Fruit fly (Drosophila melanogaster): ENCODE measurements around the gene rept.

Gene rept

DNA sequence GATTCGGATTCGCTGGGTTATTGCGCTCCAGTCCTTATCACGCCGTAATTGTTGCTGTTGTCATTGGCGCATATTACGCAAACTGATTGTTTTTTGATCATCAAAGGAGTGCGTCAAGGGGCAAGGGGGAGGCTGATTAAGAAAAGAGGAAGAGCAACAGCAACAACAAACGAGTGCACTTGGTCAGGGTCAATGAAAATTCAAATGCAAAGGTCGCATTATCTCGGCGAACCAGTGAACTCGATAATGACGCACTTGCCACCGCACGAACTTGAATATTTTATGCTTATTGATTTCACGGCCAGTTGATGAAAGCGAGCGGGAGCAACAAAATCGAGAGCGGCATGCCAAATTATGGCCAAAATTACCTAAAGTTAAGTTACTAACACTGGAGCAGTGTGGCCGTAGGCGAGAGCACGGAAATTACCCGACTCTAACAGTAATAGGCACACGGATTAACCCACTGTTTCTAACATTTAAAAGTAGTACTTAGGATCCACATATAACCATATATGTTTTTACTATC is 5.2 kb downstream of the rept start, which contains the start of gene nes (continued):
- TF ChIP-seq CG17328 (GFP tag; IDR thresholded peaks at IDR 0.05): no peak
- TF ChIP-seq sr (GFP tag; IDR thresholded peaks at IDR 0.05): no peak
- no peak for TF ChIP-seq CG17359 (tag; optimal IDR thresholded peaks at IDR 0.05)
- no peak for TF ChIP-seq CG33213 (GFP tag; optimal IDR thresholded peaks at IDR 0.05)
- TF ChIP-seq unc-4 (GFP tag; IDR thresholded peaks at IDR 0.05; ENCODE audit: partially characterized antibody): no peak
- TF ChIP-seq tgo (GFP tag; IDR thresholded peaks at IDR 0.05): 0 out of 3 replicates have a peak, but pooled peaks have one; percentile 29
- TF ChIP-seq CG2889 (GFP tag; IDR thresholded peaks at IDR 0.05): no peak
- no peak for TF ChIP-seq Ravus (GFP tag; IDR thresholded peaks at IDR 0.05)
- TF ChIP-seq Hey (tag; optimal IDR thresholded peaks at IDR 0.05): no peak
- TF ChIP-seq gsb (GFP tag; IDR thresholded peaks at IDR 0.05): no peak
- no peak for TF ChIP-seq CG17186 (GFP tag; optimal IDR thresholded peaks at IDR 0.05)
- no peak for TF ChIP-seq CG7839 (tag; optimal IDR thresholded peaks at IDR 0.05)
- no peak for TF ChIP-seq Hr51 (GFP tag; optimal IDR thresholded peaks at IDR 0.05)
- no peak for TF ChIP-seq NC2β (GFP tag; optimal IDR thresholded peaks at IDR 0.05)
- no peak for TF ChIP-seq Ssrp (tag; optimal IDR thresholded peaks at IDR 0.05)
- no peak for TF ChIP-seq CG34224 (GFP tag; IDR thresholded peaks at IDR 0.05; ENCODE audit: partially characterized antibody)
- TF ChIP-seq Usf (GFP tag; optimal IDR thresholded peaks at IDR 0.05): no peak
- no peak for TF ChIP-seq Nf-YB (GFP tag; optimal IDR thresholded peaks at IDR 0.05)
- no peak for TF ChIP-seq CG11093 (GFP tag; IDR thresholded peaks at IDR 0.05)
- TF ChIP-seq HHEX (GFP tag; optimal IDR thresholded peaks at IDR 0.05): no peak
- peak; percentile 11 for TF ChIP-seq CG12391 (tag; optimal IDR thresholded peaks at IDR 0.05)
- TF ChIP-seq gcm2 (GFP tag; optimal IDR thresholded peaks at IDR 0.05): no peak
- peak; percentile 18 for TF ChIP-seq Abd-B (GFP tag; optimal IDR thresholded peaks at IDR 0.05)
- no peak for TF ChIP-seq CG7556 (GFP tag; optimal IDR thresholded peaks at IDR 0.05)
- peak; percentile 81 for TF ChIP-seq row (GFP tag; IDR thresholded peaks at IDR 0.05)
- peak; percentile 9 for TF ChIP-seq bab2 (GFP tag; optimal IDR thresholded peaks at IDR 0.05)
- no peak for TF ChIP-seq Vsx1 (GFP tag; optimal IDR thresholded peaks at IDR 0.05)
- no peak for TF ChIP-seq CG3065 (GFP tag; optimal IDR thresholded peaks at IDR 0.05)
- no peak for TF ChIP-seq CG18011 (GFP tag; optimal IDR thresholded peaks at IDR 0.05)
- no peak for TF ChIP-seq CG7271 (tag; optimal IDR thresholded peaks at IDR 0.05)
- no peak for TF ChIP-seq kah (GFP tag; optimal IDR thresholded peaks at IDR 0.05)
- TF ChIP-seq CG15514 (GFP tag; optimal IDR thresholded peaks at IDR 0.05): peak; percentile 2
- TF ChIP-seq gfzf (GFP tag; optimal IDR thresholded peaks at IDR 0.05): peak; percentile 71
- no peak for TF ChIP-seq CG30020 (tag; optimal IDR thresholded peaks at IDR 0.05)
- no peak for TF ChIP-seq tup (GFP tag; optimal IDR thresholded peaks at IDR 0.05)
- no peak for TF ChIP-seq CG10543 (GFP tag; optimal IDR thresholded peaks at IDR 0.05)
- no peak for TF ChIP-seq schlank (tag; optimal IDR thresholded peaks at IDR 0.05)
- TF ChIP-seq onecut (GFP tag; IDR thresholded peaks at IDR 0.05): no peak
- no peak for TF ChIP-seq CG11696 (GFP tag; IDR thresholded peaks at IDR 0.05)
- peak; percentile 30 for TF ChIP-seq CG12659 (GFP tag; optimal IDR thresholded peaks at IDR 0.05)
- no peak for TF ChIP-seq CG16779 (GFP tag; IDR thresholded peaks at IDR 0.05)
- TF ChIP-seq Ada2b (GFP tag; IDR thresholded peaks at IDR 0.05): 0 out of 2 replicates have a peak, but pooled peaks have one; percentile 12
- no peak for TF ChIP-seq dan (GFP tag; IDR thresholded peaks at IDR 0.05)
- no peak for TF ChIP-seq CG8765 (GFP tag; IDR thresholded peaks at IDR 0.05)
- TF ChIP-seq Rx (GFP tag; IDR thresholded peaks at IDR 0.05): no peak
- peak; percentile 26 for TF ChIP-seq CG3847 (GFP tag; IDR thresholded peaks at IDR 0.05)
- TF ChIP-seq Lim3 (GFP tag; IDR thresholded peaks at IDR 0.05): no peak
- TF ChIP-seq CG11085 (GFP tag; IDR thresholded peaks at IDR 0.05): no peak
- TF ChIP-seq twi (tag; optimal IDR thresholded peaks at IDR 0.05): no peak
- TF ChIP-seq D19A (tag; optimal IDR thresholded peaks at IDR 0.05): no peak
- no peak for TF ChIP-seq ato (GFP tag; IDR thresholded peaks at IDR 0.05; ENCODE audit: partially characterized antibody)

All from whole organism, embryonic.